Fruit fly (Drosophila melanogaster): ENCODE data around the gene r-l.

DNA sequence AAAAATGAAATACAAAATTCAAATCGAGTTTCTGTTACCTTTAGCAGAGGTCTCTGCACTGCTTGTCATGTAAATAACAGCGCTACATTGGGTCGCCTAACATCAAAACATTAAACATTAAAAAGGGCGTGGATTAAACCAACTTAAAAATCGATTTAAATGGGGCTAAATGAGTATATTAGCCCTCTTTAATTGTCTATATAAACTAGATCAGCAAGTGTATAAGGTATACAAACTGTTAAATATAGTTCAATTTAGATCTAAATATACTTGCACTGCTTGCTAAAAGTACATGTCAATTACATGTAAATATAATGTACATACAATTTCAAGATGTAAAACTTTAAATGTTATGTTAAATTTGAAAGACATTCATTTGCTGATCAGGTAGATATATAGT lies 3.4 kb downstream of the r-l start:
- TF ChIP-seq Dif (GFP tag; optimal IDR thresholded peaks at IDR 0.05; ENCODE audit: partially characterized antibody) (no peak), Hr83 (GFP tag; optimal IDR thresholded peaks at IDR 0.05; ENCODE audit: poor library complexity, severe bottlenecking) (no peak), CG32264 (GFP tag; optimal IDR thresholded peaks at IDR 0.05) (no peak), woc (GFP tag; optimal IDR thresholded peaks at IDR 0.05) (no peak), foxo (GFP tag; optimal IDR thresholded peaks at IDR 0.05) (no peak), sage (GFP tag; optimal IDR thresholded peaks at IDR 0.05) (no peak), h (GFP tag; optimal IDR thresholded peaks at IDR 0.05) (no peak), lola (GFP tag; optimal IDR thresholded peaks at IDR 0.05) (no peak), tai (GFP tag; optimal IDR thresholded peaks at IDR 0.05) (no peak), CrebA (GFP tag; optimal IDR thresholded peaks at IDR 0.05; ENCODE audit: borderline replicate concordance) (no peak), usp (GFP tag; optimal IDR thresholded peaks at IDR 0.05) (no peak), br (GFP tag; optimal IDR thresholded peaks at IDR 0.05) (no peak)
